Fruit fly (Drosophila melanogaster): Measurements from ENCODE around the gene CG7888.

The CG7888 gene

DNA sequence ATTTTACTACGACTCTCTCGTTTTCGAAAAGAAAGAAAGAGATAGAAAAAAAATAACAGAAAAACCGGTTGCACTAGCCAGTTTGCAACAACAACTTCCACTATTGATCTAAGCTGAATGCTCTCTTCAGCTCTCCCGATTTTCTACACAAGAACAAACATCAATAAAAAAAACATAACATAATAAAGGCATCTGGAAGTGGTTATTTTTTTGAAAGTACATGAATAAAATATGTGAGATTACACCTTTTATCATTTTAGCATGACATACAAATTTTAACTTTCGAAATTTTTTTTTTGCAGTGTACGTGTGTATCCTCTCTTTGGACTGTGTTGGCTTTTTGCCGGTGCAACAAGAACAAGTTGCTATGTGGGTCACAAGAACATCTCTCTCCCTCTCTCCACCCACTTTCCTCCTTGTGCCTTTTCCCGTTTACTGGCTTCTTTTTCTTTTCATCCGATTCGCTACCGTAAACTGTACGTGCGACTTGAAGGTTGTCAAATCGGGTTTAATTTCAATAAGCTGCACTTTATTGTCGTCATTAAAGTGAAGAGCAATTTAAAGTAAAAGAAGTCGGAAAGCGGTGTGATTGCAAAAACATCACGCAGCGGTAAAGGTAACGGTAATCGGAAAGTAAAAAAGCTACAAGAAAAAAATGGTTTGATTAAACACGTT is 30.9 kb downstream of the CG7888 start (continued):
- TF ChIP-seq gsb-n (tag; optimal IDR thresholded peaks at IDR 0.05) (peak; percentile 98), phol (tag; optimal IDR thresholded peaks at IDR 0.05) (peak; percentile 95), pho (GFP tag; optimal IDR thresholded peaks at IDR 0.05) (peak; percentile 90), tio (GFP tag; optimal IDR thresholded peaks at IDR 0.05) (peak; percentile 95), aop (GFP tag; IDR thresholded peaks at IDR 0.05) (peak; percentile 92), CG6654 (GFP tag; optimal IDR thresholded peaks at IDR 0.05) (peak; percentile 78), usp (GFP tag; optimal IDR thresholded peaks at IDR 0.05) (no peak), chm (GFP tag; IDR thresholded peaks at IDR 0.05) (peak; percentile 99), CG7786 (GFP tag; optimal IDR thresholded peaks at IDR 0.05) (peak; percentile 94), maf-S (GFP tag; optimal IDR thresholded peaks at IDR 0.05) (peak; percentile 93), H15 (GFP tag; IDR thresholded peaks at IDR 0.05) (peak; percentile 95), Poxn (GFP tag; IDR thresholded peaks at IDR 0.05) (peak; percentile 53; the same call in 1 of the 2 replicates), NfI (GFP tag; optimal IDR thresholded peaks at IDR 0.05) (peak; percentile 95), ci (GFP tag; IDR thresholded peaks at IDR 0.05) (peak; percentile 99), Lim3 (GFP tag; IDR thresholded peaks at IDR 0.05) (peak; percentile 89), CG6254 (GFP tag; optimal IDR thresholded peaks at IDR 0.05) (peak; percentile 96), danr (GFP tag; IDR thresholded peaks at IDR 0.05) (peak; percentile 89), Mes4 (GFP tag; optimal IDR thresholded peaks at IDR 0.05) (peak; percentile 98), Spps (tag; optimal IDR thresholded peaks at IDR 0.05) (peak; percentile 96), tap (tag; optimal IDR thresholded peaks at IDR 0.05) (peak; percentile 96), CG9609 (GFP tag; optimal IDR thresholded peaks at IDR 0.05) (peak; percentile 95), fd64A (GFP tag; optimal IDR thresholded peaks at IDR 0.05) (peak; percentile 88), sens (GFP tag) (peak; percentile 100), CG16863 (GFP tag; optimal IDR thresholded peaks at IDR 0.05) (peak; percentile 97), Camta (GFP tag; optimal IDR thresholded peaks at IDR 0.05) (peak; percentile 97), CG4617 (GFP tag; optimal IDR thresholded peaks at IDR 0.05; ENCODE audit: borderline replicate concordance) (peak; percentile 93), CG14710 (tag; optimal IDR thresholded peaks at IDR 0.05) (peak; percentile 97), BtbVII (GFP tag; optimal IDR thresholded peaks at IDR 0.05) (peak; percentile 81), CG11085 (GFP tag; IDR thresholded peaks at IDR 0.05) (peak; percentile 82), dmrt11E (tag; optimal IDR thresholded peaks at IDR 0.05) (peak; percentile 98), eve (GFP tag; optimal IDR thresholded peaks at IDR 0.05) (peak in 1 of 2 experiments; percentile 72), CkIIα-i1 (GFP tag; IDR thresholded peaks at IDR 0.05) (peak; percentile 66; the same call in 1 of the 2 replicates), MTF-1 (GFP tag; optimal IDR thresholded peaks at IDR 0.05; ENCODE audit: borderline replicate concordance) (peak; percentile 86), h (optimal IDR thresholded peaks at IDR 0.05) (no peak), CG2712 (tag; optimal IDR thresholded peaks at IDR 0.05) (peak; percentile 98), crp (GFP tag; optimal IDR thresholded peaks at IDR 0.05) (peak in 1 of 2 experiments; percentile 63), cad (GFP tag; optimal IDR thresholded peaks at IDR 0.05) (no peak), sc (optimal IDR thresholded peaks at IDR 0.05) (no peak), sc (GFP tag; optimal IDR thresholded peaks at IDR 0.05) (peak; percentile 94), CG15269 (tag; optimal IDR thresholded peaks at IDR 0.05) (peak; percentile 97), stc (GFP tag; IDR thresholded peaks at IDR 0.05) (peak; percentile 95), Dek (tag; optimal IDR thresholded peaks at IDR 0.05) (peak; percentile 90), Sin3A (optimal IDR thresholded peaks at IDR 0.05) (no peak), CG43689 (GFP tag; IDR thresholded peaks at IDR 0.05) (peak; percentile 89), Chrac-16 (GFP tag; optimal IDR thresholded peaks at IDR 0.05) (peak; percentile 95), pzg (GFP tag; optimal IDR thresholded peaks at IDR 0.05) (no peak), Atf-2 (GFP tag; optimal IDR thresholded peaks at IDR 0.05) (peak; percentile 97), hkb (optimal IDR thresholded peaks at IDR 0.05) (no peak), hkb (GFP tag; IDR thresholded peaks at IDR 0.05) (peak; percentile 98), CG17612 (GFP tag; IDR thresholded peaks at IDR 0.05) (peak; percentile 82), Atf6 (GFP tag; IDR thresholded peaks at IDR 0.05) (peak; percentile 93), CG31365 (tag; optimal IDR thresholded peaks at IDR 0.05) (peak; percentile 76)

Data from whole organism, embryonic.